Fruit fly (Drosophila melanogaster) whole organism, embryonic: ENCODE results near the gene Pis.

Experiments used
- Abd-B ChIP-seq: fragments of 200-800 bp; sonication (Bioruptor generic); optimal IDR thresholded peaks from 2 replicates; lab custom pipeline; 2018; ENCODE audit warnings: missing biosample characterization, mild to moderate bottlenecking, missing genetic modification characterization, moderate library complexity
- Antp ChIP-seq: fragments of 200-800 bp; sonication (Bioruptor generic); optimal IDR thresholded peaks from 3 replicates; lab custom pipeline; 2016; ENCODE audit warnings: missing biosample characterization, missing genetic modification characterization
- Atf3 ChIP-seq: fragments of 200-800 bp; sonication (Bioruptor generic); optimal IDR thresholded peaks from 3 replicates; lab custom pipeline; 2016; ENCODE audit warnings: missing biosample characterization, missing genetic modification characterization
- CG10147 ChIP-seq: fragments of 200-800 bp; sonication (Bioruptor generic); optimal IDR thresholded peaks from 2 replicates; lab custom pipeline; 2019; ENCODE audit warnings: missing biosample characterization, mild to moderate bottlenecking, missing genetic modification characterization, moderate library complexity
- CG10274 ChIP-seq: fragments of 200-800 bp; sonication (Bioruptor generic); optimal IDR thresholded peaks from 3 replicates; lab custom pipeline; 2017; ENCODE audit warnings: missing biosample characterization, mild to moderate bottlenecking, missing genetic modification characterization
- CG10366 ChIP-seq: fragments of 200-800 bp; sonication (Bioruptor generic); IDR thresholded peaks from 2 replicates; pipeline ENCODE4 v1.3.6; 2022; ENCODE audit warnings: missing biosample characterization, missing genetic modification characterization
- CG10431 ChIP-seq: fragments of 200-800 bp; sonication (Bioruptor generic); optimal IDR thresholded peaks from 3 replicates; lab custom pipeline; 2018; ENCODE audit warnings: missing biosample characterization, mild to moderate bottlenecking, missing genetic modification characterization
- CG12299 ChIP-seq: fragments of 200-800 bp; sonication (Bioruptor generic); optimal IDR thresholded peaks from 2 replicates; lab custom pipeline; 2018; ENCODE audit warnings: missing biosample characterization, mild to moderate bottlenecking, missing genetic modification characterization
- CG12391 ChIP-seq: fragments of 200-800 bp; sonication (Bioruptor generic); optimal IDR thresholded peaks from 3 replicates; lab custom pipeline; 2018; ENCODE audit warnings: missing biosample characterization, mild to moderate bottlenecking, missing genetic modification characterization, moderate library complexity
- CG13894 ChIP-seq: fragments of 200-800 bp; sonication (Bioruptor generic); optimal IDR thresholded peaks from 3 replicates; lab custom pipeline; 2018; ENCODE audit warnings: missing biosample characterization, mild to moderate bottlenecking, missing genetic modification characterization, moderate library complexity
- CG17186 ChIP-seq: fragments of 200-800 bp; sonication (Bioruptor generic); optimal IDR thresholded peaks from 3 replicates; lab custom pipeline; 2017; ENCODE audit warnings: missing biosample characterization, missing genetic modification reagents, missing genetic modification characterization
- CG17912 ChIP-seq: fragments of 200-800 bp; sonication (Bioruptor generic); optimal IDR thresholded peaks from 2 replicates; lab custom pipeline; 2018; ENCODE audit warnings: missing biosample characterization, mild to moderate bottlenecking, missing genetic modification characterization
- CG18262 ChIP-seq: fragments of 200-800 bp; optimal IDR thresholded peaks from 3 replicates; lab custom pipeline; 2019; ENCODE audit warnings: missing biosample characterization, mild to moderate bottlenecking, missing genetic modification characterization, moderate library complexity
- CG4328 ChIP-seq: fragments of 200-800 bp; sonication (Bioruptor generic); optimal IDR thresholded peaks from 3 replicates; lab custom pipeline; 2017; ENCODE audit warnings: missing biosample characterization, missing genetic modification reagents, missing genetic modification characterization
- CG4730 ChIP-seq: fragments of 200-800 bp; sonication (Bioruptor generic); IDR thresholded peaks from 2 replicates; pipeline ENCODE4 v1.3.6; 2022; ENCODE audit warnings: missing biosample characterization, missing genetic modification characterization
- CG6689 ChIP-seq: fragments of 200-800 bp; sonication (Bioruptor generic); IDR thresholded peaks from 2 replicates; pipeline ENCODE4 v1.3.6; 2022; ENCODE audit warnings: missing biosample characterization, missing genetic modification characterization
- CG6813 ChIP-seq: fragments of 200-800 bp; sonication (Bioruptor generic); optimal IDR thresholded peaks from 2 replicates; lab custom pipeline; 2017; ENCODE audit warnings: missing biosample characterization, missing genetic modification characterization, mild to moderate bottlenecking, moderate library complexity, missing genetic modification reagents
- CG7786 ChIP-seq: fragments of 200-800 bp; sonication (Bioruptor generic); optimal IDR thresholded peaks from 2 replicates; lab custom pipeline; 2016; ENCODE audit warnings: missing biosample characterization, missing genetic modification characterization
- CG7987 ChIP-seq: fragments of 200-800 bp; sonication (Bioruptor generic); optimal IDR thresholded peaks from 2 replicates; lab custom pipeline; 2018; ENCODE audit warnings: missing biosample characterization, mild to moderate bottlenecking, missing genetic modification characterization, moderate library complexity
- CG9797 ChIP-seq: fragments of 200-800 bp; sonication (Bioruptor generic); optimal IDR thresholded peaks from 3 replicates; lab custom pipeline; 2018; ENCODE audit warnings: missing biosample characterization, mild to moderate bottlenecking, missing genetic modification characterization
- CG9932 ChIP-seq: fragments of 200-800 bp; sonication (Bioruptor generic); IDR thresholded peaks from 2 replicates; pipeline ENCODE4 v1.3.6; 2022; ENCODE audit warnings: missing biosample characterization, missing genetic modification characterization
- Dbx ChIP-seq: fragments of 200-800 bp; sonication (Bioruptor generic); IDR thresholded peaks from 3 replicates; pipeline ENCODE4 v1.3.6; 2022; ENCODE audit warnings: missing biosample characterization, missing genetic modification characterization
- Dip2 ChIP-seq: fragments of 200-800 bp; sonication (Bioruptor generic); IDR thresholded peaks from 2 replicates; pipeline ENCODE4 v1.3.6; 2022; ENCODE audit warnings: missing biosample characterization, missing genetic modification characterization
- Dip3 ChIP-seq: fragments of 200-800 bp; sonication (Bioruptor generic); optimal IDR thresholded peaks from 3 replicates; lab custom pipeline; 2016; ENCODE audit warnings: missing biosample characterization, missing genetic modification characterization
- Ets65A ChIP-seq: fragments of 200-800 bp; sonication (Bioruptor generic); peaks from one replicate; lab custom pipeline; 2016; ENCODE audit warnings: missing biosample characterization, missing genetic modification characterization
- HLH4C ChIP-seq: fragments of 200-800 bp; sonication (Bioruptor generic); IDR thresholded peaks from 3 replicates; pipeline ENCODE4 v1.3.6; 2022; ENCODE audit warnings: missing biosample characterization, missing genetic modification characterization; ENCODE audit not compliant: partially characterized antibody
- Jarid2 ChIP-seq: fragments of 200-800 bp; sonication (Bioruptor generic); optimal IDR thresholded peaks from 3 replicates; lab custom pipeline; 2017; ENCODE audit warnings: mild to moderate bottlenecking, missing biosample characterization, missing genetic modification reagents, missing genetic modification characterization
- Scr ChIP-seq: fragments of 200-800 bp; sonication (Bioruptor generic); IDR thresholded peaks from 2 replicates; pipeline ENCODE4 v1.3.6; 2022; ENCODE audit warnings: missing biosample characterization, missing genetic modification characterization; ENCODE audit not compliant: partially characterized antibody
- Six4 ChIP-seq: fragments of 200-800 bp; sonication (Bioruptor generic); optimal IDR thresholded peaks from 2 replicates; lab custom pipeline; 2016; ENCODE audit warnings: missing biosample characterization, missing genetic modification characterization
- Stat92E ChIP-seq, 3 experiments: fragments of >200 bp in 2 of 3; fragments of 200-800 bp in 1 of 3; sonication (Bioruptor generic) in 1 of 3; optimal IDR thresholded peaks; 2 replicates each; lab custom pipeline; 2017 to 2019; ENCODE audit warnings: missing biosample characterization in 3 of 3, missing genetic modification characterization in 3 of 3, mild to moderate bottlenecking in 1 of 3, moderate library complexity in 1 of 3
- Tbp ChIP-seq: fragments of >200 bp; optimal IDR thresholded peaks from 2 replicates; lab custom pipeline; 2018; ENCODE audit warnings: missing biosample characterization, missing genetic modification characterization
- az2 ChIP-seq: fragments of 200-800 bp; sonication (Bioruptor generic); optimal IDR thresholded peaks from 3 replicates; lab custom pipeline; 2016; ENCODE audit warnings: missing biosample characterization, missing genetic modification characterization
- bab2 ChIP-seq: fragments of 200-800 bp; sonication (Bioruptor generic); optimal IDR thresholded peaks from 2 replicates; lab custom pipeline; 2016; ENCODE audit warnings: missing biosample characterization, missing genetic modification characterization
- bsh ChIP-seq, 2 experiments: fragments of 200-800 bp; sonication (Bioruptor generic); optimal IDR thresholded peaks; 2 replicates each; lab custom pipeline; 2017 to 2018; ENCODE audit warnings: mild to moderate bottlenecking in 2 of 2, missing biosample characterization in 2 of 2, missing genetic modification characterization in 2 of 2, moderate library complexity in 1 of 2
- cas ChIP-seq: fragments of 200-800 bp; sonication (Bioruptor generic); IDR thresholded peaks from 2 replicates; pipeline ENCODE4 v1.3.6; 2022; ENCODE audit warnings: missing biosample characterization, missing genetic modification characterization
- caup ChIP-seq: fragments of 200-800 bp; sonication (Bioruptor generic); optimal IDR thresholded peaks from 3 replicates; lab custom pipeline; 2017; ENCODE audit warnings: missing biosample characterization, mild to moderate bottlenecking, missing genetic modification characterization, moderate library complexity; ENCODE audit not compliant: severe bottlenecking
- cg ChIP-seq: fragments of 200-800 bp; sonication (Bioruptor generic); optimal IDR thresholded peaks from 3 replicates; lab custom pipeline; 2019; ENCODE audit warnings: missing biosample characterization, mild to moderate bottlenecking, missing genetic modification characterization, moderate library complexity
- chinmo ChIP-seq: fragments of 200-800 bp; sonication (Bioruptor generic); IDR thresholded peaks from 4 replicates; pipeline ENCODE4 v1.3.6; 2022; ENCODE audit warnings: missing biosample characterization, missing genetic modification characterization; ENCODE audit not compliant: partially characterized antibody
- crc ChIP-seq: fragments of 200-800 bp; sonication (Bioruptor generic); optimal IDR thresholded peaks from 2 replicates; lab custom pipeline; 2016; ENCODE audit warnings: missing biosample characterization, missing genetic modification characterization
- croc ChIP-seq: fragments of 200-800 bp; sonication (Bioruptor generic); conservative IDR thresholded peaks from 3 replicates; pipeline ENCODE4 v1.3.6; 2022; ENCODE audit warnings: missing biosample characterization, missing genetic modification characterization
- en ChIP-seq: fragments of 200-800 bp; sonication (Bioruptor generic); optimal IDR thresholded peaks from 2 replicates; lab custom pipeline; 2016; ENCODE audit warnings: missing biosample characterization, missing genetic modification characterization
- ftz-f1 ChIP-seq: fragments of 200-800 bp; sonication (Bioruptor generic); optimal IDR thresholded peaks from 2 replicates; lab custom pipeline; 2016; ENCODE audit warnings: missing biosample characterization, missing genetic modification characterization
- hkb ChIP-seq, 2 experiments: fragments of 200-800 bp in 1 of 2; fragments of >200 bp in 1 of 2; sonication (Bioruptor generic) in 1 of 2; IDR thresholded peaks in 1 of 2; optimal IDR thresholded peaks in 1 of 2; 2 replicates each; pipeline versions ENCODE4 v1.3.6 to Lab custom; 2017 to 2022; ENCODE audit warnings: missing biosample characterization in 1 of 2, missing genetic modification characterization in 1 of 2
- inv ChIP-seq: fragments of 200-800 bp; sonication (Bioruptor generic); IDR thresholded peaks from 2 replicates; pipeline ENCODE4 v1.3.6; 2022; ENCODE audit warnings: missing biosample characterization, missing genetic modification characterization; ENCODE audit not compliant: partially characterized antibody
- lilli ChIP-seq: fragments of 200-800 bp; sonication (Bioruptor generic); optimal IDR thresholded peaks from 3 replicates; lab custom pipeline; 2016; ENCODE audit warnings: missing biosample characterization, missing genetic modification characterization
- mld ChIP-seq: fragments of 200-800 bp; sonication (Bioruptor generic); IDR thresholded peaks from 3 replicates; pipeline ENCODE4 v1.3.6; 2022; ENCODE audit warnings: missing biosample characterization, missing genetic modification characterization; ENCODE audit not compliant: partially characterized antibody
- toy ChIP-seq: fragments of 200-800 bp; sonication (Bioruptor generic); IDR thresholded peaks from 2 replicates; pipeline ENCODE4 v1.3.6; 2022; ENCODE audit warnings: missing biosample characterization, missing genetic modification characterization
- vvl ChIP-seq: fragments of 200-800 bp; sonication (Bioruptor generic); IDR thresholded peaks from 2 replicates; pipeline ENCODE4 v1.3.6; 2022; ENCODE audit warnings: missing biosample characterization, missing genetic modification characterization
- wek ChIP-seq: fragments of 200-800 bp; sonication (Bioruptor generic); optimal IDR thresholded peaks from 3 replicates; lab custom pipeline; 2018; ENCODE audit warnings: missing biosample characterization, mild to moderate bottlenecking, missing genetic modification characterization, moderate library complexity

Pis gene

DNA sequence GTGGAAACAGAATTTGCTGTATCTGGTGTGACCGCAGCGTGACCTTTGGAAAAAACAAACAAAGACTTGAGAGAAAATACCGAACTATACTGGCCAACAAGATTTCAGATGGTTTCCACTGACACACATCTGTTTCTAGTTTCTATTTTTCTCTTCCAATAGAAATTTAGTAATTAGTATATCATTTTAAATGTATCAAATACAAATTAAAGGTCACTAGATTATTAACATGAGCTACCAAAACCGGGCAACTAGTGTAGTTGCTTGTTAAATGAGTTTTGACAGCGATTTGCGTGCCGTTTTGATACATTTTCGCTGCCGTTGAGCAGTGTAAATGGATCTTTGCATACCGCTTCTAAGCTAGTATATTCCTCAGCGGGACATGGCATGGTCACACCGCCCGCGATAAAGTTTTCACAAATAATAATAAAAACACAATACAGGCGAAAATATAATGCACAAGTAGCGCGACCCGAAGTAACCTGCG, at the start of gene Pis, which contains the start of gene Hap40 (continued):
- peak in 1 of 2 experiments; percentile 69 for TF ChIP-seq bsh (GFP tag; optimal IDR thresholded peaks at IDR 0.05; lab: Kevin White, UChicago)
- TF ChIP-seq cg = no peak
- TF ChIP-seq hkb (optimal IDR thresholded peaks at IDR 0.05; lab: Kevin White, UChicago) = peak; percentile 88
- no peak for TF ChIP-seq hkb (GFP tag; IDR thresholded peaks at IDR 0.05; lab: Robert Waterston, UW)
- TF ChIP-seq Scr (GFP tag; lab: Robert Waterston, UW) = no peak
- TF ChIP-seq CG9797 (GFP tag; lab: Kevin White, UChicago) = peak; percentile 92
- no peak for TF ChIP-seq CG17912 (GFP tag; lab: Kevin White, UChicago)
- TF ChIP-seq CG12299 = peak; percentile 33
- peak; percentile 10 for TF ChIP-seq CG17186 (GFP tag; lab: Kevin White, UChicago)
- peak; percentile 70; the same call in 2 of the 3 replicates for TF ChIP-seq croc (GFP tag; lab: Robert Waterston, UW)
- TF ChIP-seq Dip2 (GFP tag; lab: Robert Waterston, UW) = no peak
- TF ChIP-seq CG7786 = peak; percentile 56
- no peak for TF ChIP-seq crc
- peak; percentile 83 for TF ChIP-seq CG9932 (GFP tag; lab: Robert Waterston, UW)
- TF ChIP-seq Antp (GFP tag; lab: Kevin White, UChicago) = peak; percentile 30
- TF ChIP-seq CG4730 (GFP tag; lab: Robert Waterston, UW) = peak; percentile 39; the same call in 1 of the 2 replicates
- peak; percentile 12 for TF ChIP-seq Six4 (GFP tag; lab: Kevin White, UChicago)
- peak; percentile 74 for TF ChIP-seq CG13894 (tag; lab: Kevin White, UChicago)
- peak; percentile 45 for TF ChIP-seq Dip3 (GFP tag; lab: Kevin White, UChicago)
- TF ChIP-seq Stat92E (GFP tag; optimal IDR thresholded peaks at IDR 0.05; lab: Kevin White, UChicago) = no peak
- no peak for TF ChIP-seq Jarid2 (GFP tag; lab: Kevin White, UChicago)
- TF ChIP-seq Tbp (GFP tag; lab: Kevin White, UChicago) = no peak
- 0 out of 2 replicates have a peak, but pooled peaks have one; percentile 18 for TF ChIP-seq vvl (GFP tag; lab: Robert Waterston, UW)
- no peak for TF ChIP-seq inv (GFP tag; lab: Robert Waterston, UW)
- no peak for TF ChIP-seq toy
- peak; percentile 66 for TF ChIP-seq CG10147 (GFP tag; lab: Kevin White, UChicago)
- TF ChIP-seq CG6689 (GFP tag; lab: Robert Waterston, UW) = peak; percentile 78
- TF ChIP-seq chinmo (GFP tag; lab: Robert Waterston, UW) = no peak
- TF ChIP-seq Atf3 = peak; percentile 6
- peak; percentile 89 for TF ChIP-seq Abd-B (GFP tag; lab: Kevin White, UChicago)
- 0 out of 3 replicates have a peak, but pooled peaks have one; percentile 49 for TF ChIP-seq Dbx
- peak; percentile 44 for TF ChIP-seq az2 (GFP tag; lab: Kevin White, UChicago)
- TF ChIP-seq caup (GFP tag; lab: Kevin White, UChicago) = peak; percentile 22
- peak; percentile 31 for TF ChIP-seq CG4328 (GFP tag; lab: Kevin White, UChicago)
- peak; percentile 77 for TF ChIP-seq lilli (GFP tag; lab: Kevin White, UChicago)
- TF ChIP-seq CG10274 = no peak
- TF ChIP-seq wek = no peak
- peak; percentile 23 for TF ChIP-seq CG10431
- TF ChIP-seq CG18262 (tag; lab: Kevin White, UChicago) = peak; percentile 71
- peak; percentile 62; the same call in 1 of the 2 replicates for TF ChIP-seq CG10366 (GFP tag; lab: Robert Waterston, UW)
- peak; percentile 67 for TF ChIP-seq ftz-f1 (GFP tag; lab: Kevin White, UChicago)
- TF ChIP-seq cas (GFP tag; lab: Robert Waterston, UW) = peak; percentile 51; the same call in 1 of the 2 replicates
- TF ChIP-seq CG7987 = no peak
- no peak for TF ChIP-seq CG6813 (GFP tag; lab: Kevin White, UChicago)
- TF ChIP-seq HLH4C = no peak
- no peak for TF ChIP-seq en (GFP tag; lab: Kevin White, UChicago)
- no peak for TF ChIP-seq mld
- peak; percentile 95 for TF ChIP-seq Ets65A (GFP tag; lab: Kevin White, UChicago)
- TF ChIP-seq bab2 (GFP tag; lab: Kevin White, UChicago) = peak; percentile 35
- TF ChIP-seq CG12391 = peak; percentile 81
